Worm (Caenorhabditis elegans): ENCODE measurements around the gene F53E4.1.

- no peak for TF ChIP-seq fos-1 (tag; optimal IDR thresholded peaks at IDR 0.05)
- TF ChIP-seq ama-1 (optimal IDR thresholded peaks at IDR 0.05), result no peak
- no peak for TF ChIP-seq C34F6.9 (tag; optimal IDR thresholded peaks at IDR 0.05)
- no peak for TF ChIP-seq lin-39 (tag; optimal IDR thresholded peaks at IDR 0.05)
- no peak for TF ChIP-seq ztf-1 (GFP tag; conservative IDR thresholded peaks at IDR 0.05)
- no peak for TF ChIP-seq ztf-4 (tag; optimal IDR thresholded peaks at IDR 0.05)
These were observed 39.9 kb upstream of the F53E4.1 start for ce11 chrV:15707982-15708381.
